Fruit fly (Drosophila melanogaster): ENCODE measurements around the gene wac.
A peak's percentile ranks its signal among the peaks of the same experiment; 100 is the strongest.

The wac gene

DNA sequence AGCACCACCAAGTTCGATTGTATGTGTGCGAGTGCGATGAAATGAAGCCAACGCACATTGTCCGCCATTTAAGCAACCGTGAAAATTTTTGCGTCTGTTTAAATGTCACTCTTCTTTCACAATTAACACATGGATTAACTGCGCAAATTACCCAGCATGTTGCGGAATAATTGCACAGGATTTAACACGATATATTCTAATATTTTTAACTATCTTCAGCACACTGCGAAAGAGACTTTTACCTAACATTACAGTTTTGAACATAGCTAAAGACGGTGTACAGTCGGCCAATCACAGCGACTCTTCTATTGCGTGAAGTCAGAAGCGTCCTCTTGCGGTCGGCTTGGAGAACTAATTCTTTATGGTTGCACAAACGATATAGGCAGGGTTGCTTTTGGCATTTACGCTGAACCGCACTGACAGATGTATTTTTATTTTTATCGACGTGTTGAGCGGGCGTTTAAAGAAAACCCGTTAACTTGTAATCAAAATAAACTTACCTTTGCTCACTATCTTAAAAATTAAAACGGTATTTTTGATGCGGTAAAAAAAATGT is 11.3 kb upstream of the wac start (continued):
- 0 out of 4 replicates have a peak, but pooled peaks have one; percentile 42 for TF ChIP-seq chinmo (GFP tag; IDR thresholded peaks at IDR 0.05; ENCODE audit: partially characterized antibody)
- TF ChIP-seq CG13424 (tag; optimal IDR thresholded peaks at IDR 0.05): peak; percentile 2
- peak; percentile 35; the same call in 1 of the 2 replicates for TF ChIP-seq Adf1 (GFP tag; IDR thresholded peaks at IDR 0.05)
- peak; percentile 82 for TF ChIP-seq stwl (tag; optimal IDR thresholded peaks at IDR 0.05)
- TF ChIP-seq CHES-1-like (GFP tag; optimal IDR thresholded peaks at IDR 0.05): peak; percentile 50
- peak; percentile 64 for TF ChIP-seq nmo (GFP tag; optimal IDR thresholded peaks at IDR 0.05)
- peak; percentile 94 for TF ChIP-seq E2f2 (GFP tag; IDR thresholded peaks at IDR 0.05)
- peak; percentile 64; the same call in 2 of the 3 replicates for TF ChIP-seq HLH4C (GFP tag; IDR thresholded peaks at IDR 0.05; ENCODE audit: partially characterized antibody)
- TF ChIP-seq CG3281 (GFP tag; optimal IDR thresholded peaks at IDR 0.05): peak; percentile 31
- no peak for TF ChIP-seq CG14667 (GFP tag; IDR thresholded peaks at IDR 0.05)
- peak; percentile 10; the same call in 1 of the 2 replicates for TF ChIP-seq Oaz (GFP tag; IDR thresholded peaks at IDR 0.05)
- no peak; the same call in 1 of the 2 replicates for TF ChIP-seq NFAT (GFP tag; IDR thresholded peaks at IDR 0.05)
- peak; percentile 27; the same call in 1 of the 3 replicates for TF ChIP-seq Aef1 (GFP tag; IDR thresholded peaks at IDR 0.05)
- TF ChIP-seq Sin3A (optimal IDR thresholded peaks at IDR 0.05): peak; percentile 9
- peak; percentile 53; the same call in 2 of the 3 replicates for TF ChIP-seq dysf (GFP tag; IDR thresholded peaks at IDR 0.05)
- no peak for TF ChIP-seq Vsx1 (GFP tag; optimal IDR thresholded peaks at IDR 0.05)
- no peak for TF ChIP-seq CG31365 (tag; optimal IDR thresholded peaks at IDR 0.05)
- TF ChIP-seq Dref (GFP tag; IDR thresholded peaks at IDR 0.05): peak; percentile 97
- TF ChIP-seq H15 (GFP tag; IDR thresholded peaks at IDR 0.05): 0 out of 3 replicates have a peak, but pooled peaks have one; percentile 40
- peak; percentile 62 for TF ChIP-seq Xbp1 (GFP tag; optimal IDR thresholded peaks at IDR 0.05)
- peak; percentile 61 for TF ChIP-seq ssp (GFP tag; IDR thresholded peaks at IDR 0.05)
- peak; percentile 17 for TF ChIP-seq eyg (GFP tag; optimal IDR thresholded peaks at IDR 0.05)
- peak; percentile 46 for TF ChIP-seq CG30403 (GFP tag; optimal IDR thresholded peaks at IDR 0.05)
- TF ChIP-seq Lim3 (GFP tag; IDR thresholded peaks at IDR 0.05): no peak
- no peak for TF ChIP-seq CG1647 (GFP tag; optimal IDR thresholded peaks at IDR 0.05)
- peak; percentile 66; the same call in 1 of the 2 replicates for TF ChIP-seq amos (GFP tag; IDR thresholded peaks at IDR 0.05; ENCODE audit: partially characterized antibody)
- TF ChIP-seq Oli (tag; optimal IDR thresholded peaks at IDR 0.05): no peak
- no peak for TF ChIP-seq yki (optimal IDR thresholded peaks at IDR 0.05)
- TF ChIP-seq crc (GFP tag; optimal IDR thresholded peaks at IDR 0.05): no peak
- peak; percentile 31 for TF ChIP-seq CG10654 (GFP tag; optimal IDR thresholded peaks at IDR 0.05)
- TF ChIP-seq bsh (GFP tag; optimal IDR thresholded peaks at IDR 0.05): no peak
- peak; percentile 94 for TF ChIP-seq Med (GFP tag)
- TF ChIP-seq fd64A (GFP tag; optimal IDR thresholded peaks at IDR 0.05): no peak
- TF ChIP-seq vvl (GFP tag; IDR thresholded peaks at IDR 0.05): no peak
- TF ChIP-seq YL-1 (GFP tag; optimal IDR thresholded peaks at IDR 0.05): peak; percentile 91
- TF ChIP-seq CG30020 (tag; optimal IDR thresholded peaks at IDR 0.05): peak; percentile 73
- peak; percentile 39 for TF ChIP-seq CG10209 (GFP tag; optimal IDR thresholded peaks at IDR 0.05)
- no peak for TF ChIP-seq Hand (GFP tag; optimal IDR thresholded peaks at IDR 0.05)
- peak; percentile 42; the same call in 1 of the 2 replicates for TF ChIP-seq chm (GFP tag; IDR thresholded peaks at IDR 0.05)
- peak; percentile 42 for TF ChIP-seq jumu (GFP tag; optimal IDR thresholded peaks at IDR 0.05)
- no peak for TF ChIP-seq cad (GFP tag; optimal IDR thresholded peaks at IDR 0.05)
- peak in 1 of 2 experiments; percentile 64 for TF ChIP-seq eve (GFP tag; optimal IDR thresholded peaks at IDR 0.05)
- TF ChIP-seq corto (GFP tag; optimal IDR thresholded peaks at IDR 0.05): no peak
- no peak for TF ChIP-seq CG1832 (GFP tag; optimal IDR thresholded peaks at IDR 0.05)
- TF ChIP-seq CG4820 (GFP tag; optimal IDR thresholded peaks at IDR 0.05): no peak
- TF ChIP-seq CG3065 (GFP tag; optimal IDR thresholded peaks at IDR 0.05): peak; percentile 24
- TF ChIP-seq CG6813 (GFP tag; optimal IDR thresholded peaks at IDR 0.05): no peak
- TF ChIP-seq Hey (tag; optimal IDR thresholded peaks at IDR 0.05): no peak
- TF ChIP-seq Dad (GFP tag; optimal IDR thresholded peaks at IDR 0.05): peak; percentile 66
- TF ChIP-seq CG34376 (GFP tag; optimal IDR thresholded peaks at IDR 0.05): peak; percentile 52
- TF ChIP-seq CG10959 (GFP tag; IDR thresholded peaks at IDR 0.05): no peak

Measured in whole organism, embryonic.